Worm (Caenorhabditis elegans): ENCODE measurements around the gene srh-287.

DNA sequence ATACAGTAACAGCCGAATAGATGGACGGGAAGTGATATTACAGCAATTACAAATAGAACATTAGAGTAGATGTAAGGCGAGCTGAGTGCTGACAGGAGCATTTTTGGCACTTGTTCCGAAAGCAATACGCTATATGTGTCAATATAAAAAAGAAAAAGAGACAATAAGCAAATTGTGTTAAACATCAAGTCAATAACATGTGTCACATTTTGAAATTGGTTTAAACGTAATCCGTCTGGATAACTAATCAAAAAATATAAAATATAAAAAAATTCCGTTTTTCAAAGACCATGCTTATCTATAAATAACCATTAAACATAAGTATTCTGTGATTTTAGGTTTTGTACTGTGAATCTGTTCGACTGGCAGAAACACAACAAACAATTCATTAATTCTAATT is 5.0 kb upstream of the srh-287 start, which contains the start of gene srh-288:
- TF ChIP-seq F49E8.2 (tag; optimal IDR thresholded peaks at IDR 0.05; ENCODE audit: borderline replicate concordance): no peak
- no peak for TF ChIP-seq ama-1 (optimal IDR thresholded peaks at IDR 0.05)
- no peak for TF ChIP-seq fos-1 (tag; optimal IDR thresholded peaks at IDR 0.05)
- TF ChIP-seq unc-130 (GFP tag; optimal IDR thresholded peaks at IDR 0.05): no peak
